Fruit fly (Drosophila melanogaster): ENCODE results near the gene ninaA.

ninaA gene

DNA sequence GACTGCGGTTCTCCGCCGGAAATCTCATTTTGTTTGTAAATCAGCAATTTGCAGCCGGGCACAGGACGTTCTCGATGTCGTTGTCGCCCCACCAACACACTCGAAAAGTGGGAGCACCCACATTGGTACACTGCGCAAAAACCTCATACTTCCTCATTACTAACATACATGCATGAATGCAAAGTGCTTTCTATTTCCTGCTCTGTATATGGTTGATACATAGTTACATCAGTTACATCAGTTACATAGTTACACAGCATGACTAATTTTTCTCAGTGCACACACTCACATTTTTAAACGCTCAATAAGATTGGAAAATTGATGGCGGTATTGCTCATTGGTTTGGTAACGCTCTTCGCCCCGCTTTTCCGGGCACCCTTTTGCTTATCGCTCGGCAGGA lies 20.0 kb downstream of the ninaA start (continued):
- TF ChIP-seq gfzf (GFP tag; optimal IDR thresholded peaks at IDR 0.05), result no peak
- no peak for TF ChIP-seq CG12104 (GFP tag; optimal IDR thresholded peaks at IDR 0.05)
- TF ChIP-seq CG7839 (tag; optimal IDR thresholded peaks at IDR 0.05), result peak; percentile 32
- no peak for TF ChIP-seq CG10462 (GFP tag; optimal IDR thresholded peaks at IDR 0.05)
- TF ChIP-seq CG31224 (GFP tag; IDR thresholded peaks at IDR 0.05), result no peak
- no peak for TF ChIP-seq D19A (tag; optimal IDR thresholded peaks at IDR 0.05)
- no peak for TF ChIP-seq CG11723 (GFP tag; optimal IDR thresholded peaks at IDR 0.05)
- no peak for TF ChIP-seq Eip74EF (GFP tag; optimal IDR thresholded peaks at IDR 0.05)
- peak; percentile 37; the same call in 1 of the 2 replicates for TF ChIP-seq Rfx (GFP tag; IDR thresholded peaks at IDR 0.05)
- no peak for TF ChIP-seq CG43689 (GFP tag; IDR thresholded peaks at IDR 0.05)
- no peak for TF ChIP-seq seq (GFP tag; IDR thresholded peaks at IDR 0.05)
- no peak for TF ChIP-seq CG8924 (tag; optimal IDR thresholded peaks at IDR 0.05)
- peak; percentile 44 for TF ChIP-seq CG18599 (GFP tag; optimal IDR thresholded peaks at IDR 0.05)
- no peak for TF ChIP-seq CG30431 (GFP tag; optimal IDR thresholded peaks at IDR 0.05)
- no peak for TF ChIP-seq trh (GFP tag; optimal IDR thresholded peaks at IDR 0.05)
- peak; percentile 7 for TF ChIP-seq CG15514 (GFP tag; optimal IDR thresholded peaks at IDR 0.05)
- TF ChIP-seq CG8089 (GFP tag; optimal IDR thresholded peaks at IDR 0.05), result no peak
- 0 out of 3 replicates have a peak, but pooled peaks have one; percentile 38 for TF ChIP-seq ase (GFP tag; IDR thresholded peaks at IDR 0.05)
- no peak for TF ChIP-seq Mes4 (GFP tag; optimal IDR thresholded peaks at IDR 0.05)
- TF ChIP-seq CG6254 (GFP tag; optimal IDR thresholded peaks at IDR 0.05), result no peak
- no peak for TF ChIP-seq prd (optimal IDR thresholded peaks at IDR 0.05)
- peak; percentile 58 for TF ChIP-seq prd (GFP tag; IDR thresholded peaks at IDR 0.05)
- no peak for TF ChIP-seq CG11560 (tag; IDR thresholded peaks at IDR 0.05)
- TF ChIP-seq crc (GFP tag; optimal IDR thresholded peaks at IDR 0.05), result no peak
- no peak for TF ChIP-seq CG17385 (GFP tag; optimal IDR thresholded peaks at IDR 0.05)
- peak; percentile 31 for TF ChIP-seq ind (GFP tag; optimal IDR thresholded peaks at IDR 0.05)
- TF ChIP-seq CG4424 (GFP tag; optimal IDR thresholded peaks at IDR 0.05), result no peak
- TF ChIP-seq CG15601 (tag; optimal IDR thresholded peaks at IDR 0.05), result no peak
- no peak for TF ChIP-seq CG31388 (GFP tag; optimal IDR thresholded peaks at IDR 0.05)
- TF ChIP-seq CG17912 (GFP tag; optimal IDR thresholded peaks at IDR 0.05), result no peak
- TF ChIP-seq Nf-YC (tag; optimal IDR thresholded peaks at IDR 0.05), result no peak
- TF ChIP-seq insv (GFP tag; optimal IDR thresholded peaks at IDR 0.05), result no peak
- no peak for TF ChIP-seq nerfin-1 (tag; optimal IDR thresholded peaks at IDR 0.05)
- TF ChIP-seq nerfin-2 (GFP tag; IDR thresholded peaks at IDR 0.05; ENCODE audit: partially characterized antibody), result no peak
- no peak for TF ChIP-seq CG4707 (GFP tag; optimal IDR thresholded peaks at IDR 0.05)
- no peak for TF ChIP-seq CG12744 (GFP tag; optimal IDR thresholded peaks at IDR 0.05)
- TF ChIP-seq NK7.1 (GFP tag; optimal IDR thresholded peaks at IDR 0.05), result no peak
- TF ChIP-seq CG14441 (GFP tag; IDR thresholded peaks at IDR 0.05), result 0 out of 2 replicates have a peak, but pooled peaks have one; percentile 17
- no peak for TF ChIP-seq unc-4 (GFP tag; IDR thresholded peaks at IDR 0.05; ENCODE audit: partially characterized antibody)
- TF ChIP-seq CG13123 (GFP tag; optimal IDR thresholded peaks at IDR 0.05), result no peak
- TF ChIP-seq CG32532 (GFP tag; IDR thresholded peaks at IDR 0.05), result no peak
- TF ChIP-seq CG6813 (GFP tag; optimal IDR thresholded peaks at IDR 0.05), result peak; percentile 26
- no peak for TF ChIP-seq bigmax (GFP tag; optimal IDR thresholded peaks at IDR 0.05)
- no peak for TF ChIP-seq twi (tag; optimal IDR thresholded peaks at IDR 0.05)
- TF ChIP-seq CG1024 (GFP tag; IDR thresholded peaks at IDR 0.05), result no peak
- TF ChIP-seq CG12219 (GFP tag; optimal IDR thresholded peaks at IDR 0.05), result no peak
- no peak for TF ChIP-seq nau (GFP tag; optimal IDR thresholded peaks at IDR 0.05)
- TF ChIP-seq CG31441 (GFP tag; IDR thresholded peaks at IDR 0.05), result 0 out of 2 replicates have a peak, but pooled peaks have one; percentile 13
- no peak for TF ChIP-seq chinmo (GFP tag; IDR thresholded peaks at IDR 0.05; ENCODE audit: partially characterized antibody)
- TF ChIP-seq CG11085 (GFP tag; IDR thresholded peaks at IDR 0.05), result peak; percentile 13; the same call in 1 of the 2 replicates
- TF ChIP-seq otp (GFP tag; IDR thresholded peaks at IDR 0.05), result no peak
- no peak for TF ChIP-seq Hr39 (optimal IDR thresholded peaks at IDR 0.05)

Measured in whole organism, embryonic.